Fruit fly (Drosophila melanogaster) whole organism, adult: ENCODE results near the gene CG10680.

ENCODE experiments used
- CG11617 ChIP-seq: fragments of 200-800 bp; sonication (Bioruptor generic); optimal IDR thresholded peaks from 2 replicates; lab custom pipeline; 2017; ENCODE audit warnings: mild to moderate bottlenecking, missing biosample characterization, missing genetic modification reagents, missing genetic modification characterization
- CG12768 ChIP-seq: fragments of 200-800 bp; sonication (Bioruptor generic); optimal IDR thresholded peaks from 2 replicates; lab custom pipeline; 2017; ENCODE audit warnings: missing biosample characterization, missing genetic modification characterization, mild to moderate bottlenecking, moderate library complexity, missing genetic modification reagents
- CG14711 ChIP-seq: fragments of 200-800 bp; sonication (Bioruptor generic); optimal IDR thresholded peaks from 2 replicates; lab custom pipeline; 2018; ENCODE audit warnings: missing biosample characterization, mild to moderate bottlenecking, missing genetic modification characterization, moderate library complexity
- CG1620 ChIP-seq: fragments of 200-800 bp; sonication (Bioruptor generic); optimal IDR thresholded peaks from 2 replicates; lab custom pipeline; 2016; ENCODE audit warnings: missing biosample characterization, missing genetic modification characterization
- CG33017 ChIP-seq: fragments of 200-800 bp; sonication (Bioruptor generic); optimal IDR thresholded peaks from 2 replicates; lab custom pipeline; 2018; ENCODE audit warnings: missing biosample characterization, mild to moderate bottlenecking, missing genetic modification characterization, moderate library complexity
- CG5204 ChIP-seq: fragments of 200-800 bp; sonication (Bioruptor generic); optimal IDR thresholded peaks from 2 replicates; lab custom pipeline; 2016; ENCODE audit warnings: missing biosample characterization, missing genetic modification characterization
- CG7045 ChIP-seq: fragments of 200-800 bp; sonication (Bioruptor generic); optimal IDR thresholded peaks from 2 replicates; lab custom pipeline; 2017; ENCODE audit warnings: missing biosample characterization, mild to moderate bottlenecking, missing genetic modification characterization
- CG7101 ChIP-seq: fragments of 200-800 bp; sonication (Bioruptor generic); optimal IDR thresholded peaks from 2 replicates; lab custom pipeline; 2018; ENCODE audit warnings: missing biosample characterization, mild to moderate bottlenecking, missing genetic modification characterization, moderate library complexity
- Clk ChIP-seq: fragments of 200-800 bp; sonication (Bioruptor generic); optimal IDR thresholded peaks from 2 replicates; lab custom pipeline; 2017; ENCODE audit warnings: missing biosample characterization, missing genetic modification characterization
- Crg-1 ChIP-seq: fragments of 200-800 bp; sonication (Bioruptor generic); optimal IDR thresholded peaks from 2 replicates; lab custom pipeline; 2016; ENCODE audit warnings: missing biosample characterization, missing genetic modification characterization
- Hr96 ChIP-seq: fragments of 200-800 bp; sonication (Bioruptor generic); optimal IDR thresholded peaks from 2 replicates; lab custom pipeline; 2016; ENCODE audit warnings: missing biosample characterization, missing genetic modification characterization
- Mnt ChIP-seq: fragments of 200-800 bp; sonication (Bioruptor generic); optimal IDR thresholded peaks from 2 replicates; lab custom pipeline; 2016; ENCODE audit warnings: missing biosample characterization, mild to moderate bottlenecking, missing genetic modification characterization
- bab1 ChIP-seq: fragments of 200-800 bp; sonication (Bioruptor generic); optimal IDR thresholded peaks from 3 replicates; lab custom pipeline; 2019; ENCODE audit warnings: missing biosample characterization, mild to moderate bottlenecking, missing genetic modification characterization, moderate library complexity
- cic ChIP-seq: fragments of 200-800 bp; sonication (Bioruptor generic); optimal IDR thresholded peaks from 2 replicates; lab custom pipeline; 2017; ENCODE audit warnings: missing biosample characterization, mild to moderate bottlenecking, missing genetic modification characterization, moderate library complexity
- cnc ChIP-seq, 2 experiments: fragments of >200 bp; optimal IDR thresholded peaks; 2 replicates each; lab custom pipeline; 2017
- kay ChIP-seq: fragments of 200-800 bp; sonication (Bioruptor generic); peaks from one replicate; lab custom pipeline; 2016; ENCODE audit warnings: missing biosample characterization, missing genetic modification characterization, borderline replicate concordance
- ovo ChIP-seq: fragments of 200-800 bp; sonication (Bioruptor generic); optimal IDR thresholded peaks from 2 replicates; lab custom pipeline; 2016; ENCODE audit warnings: missing biosample characterization, missing genetic modification characterization
- pad ChIP-seq: fragments of 200-800 bp; sonication (Bioruptor generic); optimal IDR thresholded peaks from 3 replicates; lab custom pipeline; 2017; ENCODE audit warnings: missing biosample characterization, missing genetic modification characterization, mild to moderate bottlenecking, moderate library complexity, missing genetic modification reagents
- tj ChIP-seq: fragments of 200-800 bp; sonication (Bioruptor generic); optimal IDR thresholded peaks from 3 replicates; lab custom pipeline; 2017; ENCODE audit warnings: missing biosample characterization, mild to moderate bottlenecking, missing genetic modification characterization, moderate library complexity
- toe ChIP-seq: fragments of 200-800 bp; sonication (Bioruptor generic); optimal IDR thresholded peaks from 2 replicates; lab custom pipeline; 2016; ENCODE audit warnings: missing biosample characterization, missing genetic modification characterization

The CG10680 gene

dm6 chr2L:19963836-19964235 lies at the start of gene CG10680:
TSS of gene CG10680 (plus strand) at chr2L:19964136.
- TF ChIP-seq kay (GFP tag; lab: Kevin White, UChicago) (no peak), Clk (GFP tag; lab: Kevin White, UChicago) (no peak), cic (GFP tag; lab: Kevin White, UChicago) (no peak), CG5204 (GFP tag; lab: Kevin White, UChicago) (no peak), toe (GFP tag; lab: Kevin White, UChicago) (no peak), CG7101 (tag; lab: Kevin White, UChicago) (no peak), Mnt (no peak), CG14711 (tag; lab: Kevin White, UChicago) (no peak), CG11617 (GFP tag; lab: Kevin White, UChicago) (no peak), CG33017 (tag; lab: Kevin White, UChicago) (no peak), cnc (optimal IDR thresholded peaks at IDR 0.05; lab: Kevin White, UChicago) (no peak), CG12768 (GFP tag; lab: Kevin White, UChicago) (no peak), bab1 (GFP tag; lab: Kevin White, UChicago) (no peak), pad (no peak), Crg-1 (no peak), tj (GFP tag; lab: Kevin White, UChicago) (no peak)

- TF ChIP-seq Mnt (no peak), CG7101 (tag; lab: Kevin White, UChicago) (no peak), CG12768 (GFP tag; lab: Kevin White, UChicago) (no peak), CG1620 (GFP tag; lab: Kevin White, UChicago) (no peak), CG33017 (tag; lab: Kevin White, UChicago) (no peak), cnc (optimal IDR thresholded peaks at IDR 0.05; lab: Kevin White, UChicago) (no peak), bab1 (GFP tag; lab: Kevin White, UChicago) (no peak), ovo (GFP tag; lab: Kevin White, UChicago) (no peak), Hr96 (GFP tag; lab: Kevin White, UChicago) (no peak), CG11617 (GFP tag; lab: Kevin White, UChicago) (no peak)
Observed at dm6 chr2L:19915195-19915594, 48.7 kb upstream of the CG10680 start.

dm6 chr2L:19916982-19917381 lies 47.0 kb upstream of the CG10680 start:
- TF ChIP-seq CG12768 (GFP tag; lab: Kevin White, UChicago) (no peak), CG1620 (GFP tag; lab: Kevin White, UChicago) (no peak), CG7045 (GFP tag; lab: Kevin White, UChicago) (no peak), toe (GFP tag; lab: Kevin White, UChicago) (no peak), CG11617 (GFP tag; lab: Kevin White, UChicago) (no peak), Crg-1 (no peak), cic (GFP tag; lab: Kevin White, UChicago) (no peak), CG33017 (tag; lab: Kevin White, UChicago) (no peak), pad (no peak), bab1 (GFP tag; lab: Kevin White, UChicago) (no peak), CG14711 (tag; lab: Kevin White, UChicago) (no peak), CG5204 (GFP tag; lab: Kevin White, UChicago) (no peak)

dm6 chr2L:19917860-19918259 lies 46.1 kb upstream of the CG10680 start:
- no peak for TF ChIP-seq cic (GFP tag; lab: Kevin White, UChicago)
- TF ChIP-seq CG7101 (tag; lab: Kevin White, UChicago), result no peak
- no peak for TF ChIP-seq CG7045 (GFP tag; lab: Kevin White, UChicago)
- no peak for TF ChIP-seq CG12768 (GFP tag; lab: Kevin White, UChicago)
- TF ChIP-seq kay (GFP tag; lab: Kevin White, UChicago), result no peak

dm6 chr2L:19923786-19924185 lies 40.1 kb upstream of the CG10680 start:
- TF ChIP-seq ovo (GFP tag; lab: Kevin White, UChicago) (no peak), bab1 (GFP tag; lab: Kevin White, UChicago) (no peak), cic (GFP tag; lab: Kevin White, UChicago) (no peak), CG12768 (GFP tag; lab: Kevin White, UChicago) (no peak), CG5204 (GFP tag; lab: Kevin White, UChicago) (no peak), Clk (GFP tag; lab: Kevin White, UChicago) (no peak)

dm6 chr2L:19930102-19930501 lies 33.8 kb upstream of the CG10680 start:
- TF ChIP-seq bab1 (GFP tag; lab: Kevin White, UChicago) (no peak), toe (GFP tag; lab: Kevin White, UChicago) (no peak), CG7045 (GFP tag; lab: Kevin White, UChicago) (no peak), tj (GFP tag; lab: Kevin White, UChicago) (no peak), Clk (GFP tag; lab: Kevin White, UChicago) (no peak), Crg-1 (no peak), CG11617 (GFP tag; lab: Kevin White, UChicago) (no peak), kay (GFP tag; lab: Kevin White, UChicago) (no peak), CG7101 (tag; lab: Kevin White, UChicago) (no peak), CG12768 (GFP tag; lab: Kevin White, UChicago) (no peak), pad (no peak), ovo (GFP tag; lab: Kevin White, UChicago) (no peak), CG5204 (GFP tag; lab: Kevin White, UChicago) (no peak), cic (GFP tag; lab: Kevin White, UChicago) (no peak), CG14711 (tag; lab: Kevin White, UChicago) (no peak), CG1620 (GFP tag; lab: Kevin White, UChicago) (no peak), Hr96 (GFP tag; lab: Kevin White, UChicago) (no peak), Mnt (no peak)
